Fruit fly (Drosophila melanogaster) S2 (cell line): ENCODE data around the gene CG7304.

ENCODE experiments used
- CG8478 ChIP-seq: fragments of >200 bp; optimal IDR thresholded peaks from 2 replicates; lab custom pipeline; 2018
- CTCF ChIP-seq, 2 experiments: fragments of >200 bp; optimal IDR thresholded peaks; 2 replicates each; lab custom pipeline; 2018

DNA sequence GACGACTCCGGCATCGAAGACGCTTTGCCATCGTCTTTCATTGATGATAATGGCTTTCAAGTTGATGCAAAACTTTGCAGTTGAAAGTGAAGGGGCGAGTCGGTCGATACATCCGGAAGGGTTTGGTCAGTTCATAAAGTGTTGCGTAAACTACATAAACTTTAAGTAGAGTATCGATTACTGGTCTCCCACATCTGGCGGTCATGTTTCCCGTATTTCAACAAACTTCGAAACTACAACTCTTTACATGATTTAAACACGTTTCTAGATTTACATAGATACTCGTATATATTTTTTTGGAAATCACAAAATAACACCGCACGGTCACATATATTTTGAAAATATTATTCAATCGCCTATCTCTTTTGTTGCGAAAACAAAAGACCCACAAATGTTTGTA, 8.3 kb downstream of the CG7304 start, which contains the start of gene CG34452:
- TF ChIP-seq CTCF (optimal IDR thresholded peaks at IDR 0.05; lab: Kevin White, UChicago) (no peak), CG8478 (lab: Kevin White, UChicago) (no peak)
